Worm (Caenorhabditis elegans) whole organism, mixed stage, embryonic: ENCODE measurements around the gene srh-270.

Source experiments
- M03D4.4 ChIP-seq: sonication (generic microtip); optimal IDR thresholded peaks from 2 replicates; lab custom pipeline; 2017; ENCODE audit warnings: mild to moderate bottlenecking, missing genetic modification characterization, missing compliant biosample characterization
- bed-3 ChIP-seq: fragments of 200-800 bp; sonication (Bioruptor generic); optimal IDR thresholded peaks from 3 replicates; lab custom pipeline; 2018; ENCODE audit warnings: mild to moderate bottlenecking, missing genetic modification characterization, moderate library complexity, missing compliant biosample characterization
- blmp-1 ChIP-seq: fragments of 150-350 bp; optimal IDR thresholded peaks from 2 replicates; lab custom pipeline; 2014; ENCODE audit warnings: missing biosample characterization, missing genetic modification characterization
- ceh-39 ChIP-seq: fragments of 150-350 bp; optimal IDR thresholded peaks from 2 replicates; lab custom pipeline; 2014; ENCODE audit warnings: missing biosample characterization, missing genetic modification characterization
- ceh-43 ChIP-seq: fragments of 200-800 bp; sonication (Bioruptor generic); optimal IDR thresholded peaks from 2 replicates; lab custom pipeline; 2018; ENCODE audit warnings: mild to moderate bottlenecking, missing genetic modification characterization, moderate library complexity, missing compliant biosample characterization
- ceh-83 ChIP-seq: fragments of 200-800 bp; sonication (Bioruptor generic); optimal IDR thresholded peaks from 2 replicates; lab custom pipeline; 2018; ENCODE audit warnings: mild to moderate bottlenecking, missing genetic modification characterization, missing compliant biosample characterization
- cnd-1 ChIP-seq: fragments of 200-800 bp; sonication (Bioruptor generic); optimal IDR thresholded peaks from 2 replicates; lab custom pipeline; 2018; ENCODE audit warnings: mild to moderate bottlenecking, missing genetic modification characterization, missing compliant biosample characterization
- drap-1 ChIP-seq: fragments of 200-800 bp; sonication (Bioruptor generic); optimal IDR thresholded peaks from 3 replicates; lab custom pipeline; 2018; ENCODE audit warnings: mild to moderate bottlenecking, missing genetic modification characterization, missing compliant biosample characterization
- elt-1 ChIP-seq: sonication (generic microtip); optimal IDR thresholded peaks from 2 replicates; lab custom pipeline; 2017; ENCODE audit warnings: missing genetic modification characterization, mild to moderate bottlenecking, missing compliant biosample characterization, antibody characterized with exemption, moderate library complexity, borderline replicate concordance; ENCODE audit not compliant: insufficient read depth
- elt-3 ChIP-seq: fragments of 150-350 bp; optimal IDR thresholded peaks from 2 replicates; lab custom pipeline; 2014; ENCODE audit warnings: missing biosample characterization, missing genetic modification characterization
- flh-1 ChIP-seq: fragments of 200-800 bp; sonication (Bioruptor generic); optimal IDR thresholded peaks from 2 replicates; lab custom pipeline; 2018; ENCODE audit warnings: mild to moderate bottlenecking, missing genetic modification characterization, moderate library complexity, missing compliant biosample characterization
- ham-2 ChIP-seq: fragments of 200-800 bp; sonication (Bioruptor generic); optimal IDR thresholded peaks from 2 replicates; lab custom pipeline; 2018; ENCODE audit warnings: mild to moderate bottlenecking, missing genetic modification characterization, missing compliant biosample characterization
- lin-13 ChIP-seq: fragments of 150-350 bp; optimal IDR thresholded peaks from 2 replicates; lab custom pipeline; 2014; ENCODE audit warnings: missing biosample characterization, missing genetic modification characterization
- lin-32 ChIP-seq: fragments of 200-800 bp; sonication (Bioruptor generic); optimal IDR thresholded peaks from 2 replicates; lab custom pipeline; 2018; ENCODE audit warnings: mild to moderate bottlenecking, missing genetic modification characterization, missing compliant biosample characterization
- lsy-2 ChIP-seq: fragments of 150-350 bp; optimal IDR thresholded peaks from 2 replicates; lab custom pipeline; 2014; ENCODE audit warnings: missing biosample characterization, missing genetic modification characterization
- mab-5 ChIP-seq: fragments of 150-350 bp; optimal IDR thresholded peaks from 2 replicates; lab custom pipeline; 2014; ENCODE audit warnings: missing biosample characterization, missing genetic modification characterization
- mep-1 ChIP-seq: fragments of 150-350 bp; optimal IDR thresholded peaks from 2 replicates; lab custom pipeline; 2017; ENCODE audit warnings: missing biosample characterization, missing genetic modification reagents, missing genetic modification characterization, inconsistent platforms
- mls-2 ChIP-seq: sonication (generic microtip); optimal IDR thresholded peaks from 2 replicates; lab custom pipeline; 2016; ENCODE audit warnings: mild to moderate bottlenecking, missing genetic modification characterization, moderate library complexity, missing compliant biosample characterization
- nhr-12 ChIP-seq: fragments of 150-350 bp; optimal IDR thresholded peaks from 2 replicates; lab custom pipeline; 2014; ENCODE audit warnings: missing biosample characterization, missing genetic modification characterization
- nhr-237 ChIP-seq: fragments of 150-350 bp; optimal IDR thresholded peaks from 2 replicates; lab custom pipeline; 2014; ENCODE audit warnings: missing biosample characterization, missing genetic modification characterization
- nhr-28 ChIP-seq: fragments of 150-350 bp; optimal IDR thresholded peaks from 2 replicates; lab custom pipeline; 2014; ENCODE audit warnings: missing biosample characterization, missing genetic modification characterization
- nhr-76 ChIP-seq: sonication (generic microtip); optimal IDR thresholded peaks from 2 replicates; lab custom pipeline; 2017; ENCODE audit warnings: missing biosample characterization, missing genetic modification characterization
- sem-2 ChIP-seq: fragments of 200-800 bp; sonication (Bioruptor generic); optimal IDR thresholded peaks from 2 replicates; lab custom pipeline; 2018; ENCODE audit warnings: mild to moderate bottlenecking, missing genetic modification characterization, missing compliant biosample characterization
- snpc-4 ChIP-seq: fragments of 150-350 bp; optimal IDR thresholded peaks from 2 replicates; lab custom pipeline; 2014; ENCODE audit warnings: missing biosample characterization, missing genetic modification characterization
- sptf-1 ChIP-seq: sonication (generic microtip); optimal IDR thresholded peaks from 2 replicates; lab custom pipeline; 2017; ENCODE audit warnings: mild to moderate bottlenecking, missing genetic modification characterization, moderate library complexity, missing compliant biosample characterization
- tbx-8 ChIP-seq: fragments of 200-800 bp; sonication (Bioruptor generic); optimal IDR thresholded peaks from 2 replicates; lab custom pipeline; 2018; ENCODE audit warnings: mild to moderate bottlenecking, missing genetic modification characterization, moderate library complexity, missing compliant biosample characterization
- unc-120 ChIP-seq: sonication (generic microtip); optimal IDR thresholded peaks from 2 replicates; lab custom pipeline; 2017; ENCODE audit warnings: missing genetic modification characterization, missing compliant biosample characterization; ENCODE audit not compliant: poor library complexity, severe bottlenecking
- unc-39 ChIP-seq: fragments of 150-350 bp; optimal IDR thresholded peaks from 2 replicates; lab custom pipeline; 2014; ENCODE audit warnings: missing biosample characterization, missing genetic modification characterization
- unc-62 ChIP-seq: fragments of 150-350 bp; optimal IDR thresholded peaks from 2 replicates; lab custom pipeline; 2014; ENCODE audit warnings: missing biosample characterization, missing genetic modification reagents, missing genetic modification characterization
- zip-8 ChIP-seq: fragments of 150-350 bp; optimal IDR thresholded peaks from 2 replicates; lab custom pipeline; 2014; ENCODE audit warnings: missing biosample characterization, missing genetic modification characterization
- ztf-11 ChIP-seq: fragments of 150-350 bp; optimal IDR thresholded peaks from 2 replicates; lab custom pipeline; 2014; ENCODE audit warnings: missing biosample characterization, missing genetic modification characterization

Gene srh-270

DNA sequence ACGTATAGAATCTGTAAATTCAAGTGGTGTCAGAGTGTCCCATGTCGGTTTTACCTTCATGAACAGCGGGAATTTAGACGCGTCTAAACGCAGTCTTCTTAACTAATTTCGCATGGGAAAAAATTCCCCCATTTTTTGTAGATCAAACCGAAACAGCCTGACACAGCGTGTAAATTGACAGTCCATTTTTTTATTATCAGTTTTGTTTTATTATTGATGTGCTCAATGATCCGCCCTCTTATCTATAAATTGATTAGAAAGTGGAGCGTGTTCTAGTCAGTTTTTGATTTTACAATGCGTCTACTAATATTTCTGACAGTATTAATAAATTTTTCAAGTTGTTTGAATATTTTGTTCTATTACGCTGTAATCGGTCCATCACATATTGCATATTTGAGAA lies 12.3 kb downstream of the srh-270 start, which contains the start of gene ugt-53:
TSS of gene ugt-53 (plus strand) at position 273 of the 400 bp plus-strand sequence.
- TF ChIP-seq zip-8 (no peak), unc-39 (no peak), nhr-12 (tag; lab: Kevin White, UChicago) (no peak), cnd-1 (tag; lab: Kevin White, UChicago) (no peak), unc-120 (tag; lab: Kevin White, UChicago) (no peak), ceh-39 (no peak), lsy-2 (tag; lab: Kevin White, UChicago) (no peak), mls-2 (tag; lab: Kevin White, UChicago) (no peak), sptf-1 (tag; lab: Kevin White, UChicago) (no peak), mab-5 (tag; lab: Kevin White, UChicago) (no peak), ham-2 (GFP tag; lab: Kevin White, UChicago) (no peak), mep-1 (tag; lab: Kevin White, UChicago) (no peak)

- TF ChIP-seq M03D4.4 (tag; lab: Kevin White, UChicago) (no peak), sptf-1 (tag; lab: Kevin White, UChicago) (no peak), snpc-4 (tag; lab: Kevin White, UChicago) (no peak), ham-2 (GFP tag; lab: Kevin White, UChicago) (no peak), unc-62 (GFP tag; lab: Kevin White, UChicago) (no peak), drap-1 (GFP tag; lab: Kevin White, UChicago) (no peak), lin-13 (tag; lab: Kevin White, UChicago) (no peak), mep-1 (tag; lab: Kevin White, UChicago) (no peak), flh-1 (no peak), nhr-28 (tag; lab: Kevin White, UChicago) (no peak), lin-32 (GFP tag; lab: Kevin White, UChicago) (no peak)
Measured at ce11 chrV:2848290-2848937, 13.0 kb downstream of the srh-270 start, which contains the start of gene srj-49. Gene srj-49 (minus strand): TSS chrV:2848340.

ce11 chrV:2845771-2846170 lies 15.6 kb downstream of the srh-270 start, which contains the start of gene srj-44:
Gene srj-44 (minus strand): TSS chrV:2845871.
- TF ChIP-seq zip-8 = no peak
- TF ChIP-seq ceh-39 = no peak
- TF ChIP-seq nhr-237 = no peak
- TF ChIP-seq blmp-1 (tag; lab: Kevin White, UChicago) = no peak
- TF ChIP-seq mls-2 (tag; lab: Kevin White, UChicago) = no peak
- TF ChIP-seq sem-2 = no peak
- TF ChIP-seq sptf-1 (tag; lab: Kevin White, UChicago) = no peak
- no peak for TF ChIP-seq nhr-76 (tag; lab: Kevin White, UChicago)
- no peak for TF ChIP-seq mab-5 (tag; lab: Kevin White, UChicago)
- TF ChIP-seq ceh-43 (GFP tag; lab: Kevin White, UChicago) = no peak
- no peak for TF ChIP-seq M03D4.4 (tag; lab: Kevin White, UChicago)
- no peak for TF ChIP-seq flh-1
- TF ChIP-seq tbx-8 (GFP tag; lab: Kevin White, UChicago) = no peak
- no peak for TF ChIP-seq ceh-83
- no peak for TF ChIP-seq lin-32 (GFP tag; lab: Kevin White, UChicago)
- no peak for TF ChIP-seq elt-1 (tag; lab: Kevin White, UChicago)
- no peak for TF ChIP-seq unc-39

DNA sequence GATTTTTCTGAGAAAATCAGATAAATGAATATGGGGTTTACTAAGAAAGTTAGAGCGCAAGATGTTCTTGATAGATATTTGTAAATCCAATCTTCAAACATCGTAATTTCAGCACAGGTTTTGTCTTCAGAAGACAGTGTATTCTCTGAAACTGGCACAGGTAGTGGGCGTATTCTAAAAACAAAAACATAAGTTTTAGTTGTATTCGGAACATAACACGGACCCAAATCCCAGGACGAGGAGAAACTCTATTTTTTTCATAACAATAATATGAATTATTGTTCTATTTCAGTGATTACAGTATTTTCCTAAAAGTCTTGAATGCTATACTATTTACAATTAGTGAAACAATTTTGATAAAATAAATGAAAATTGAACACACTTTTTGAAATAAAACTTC lies 24.9 kb downstream of the srh-270 start, which contains the start of gene srj-45:
TSS of gene srj-45 (minus strand) at position 101 of the 400 bp plus-strand sequence.
- TF ChIP-seq ztf-11 (no peak), ceh-83 (no peak), sem-2 (no peak), elt-3 (tag; lab: Kevin White, UChicago) (no peak), mep-1 (tag; lab: Kevin White, UChicago) (no peak), tbx-8 (GFP tag; lab: Kevin White, UChicago) (no peak), nhr-76 (tag; lab: Kevin White, UChicago) (no peak), bed-3 (no peak)

DNA sequence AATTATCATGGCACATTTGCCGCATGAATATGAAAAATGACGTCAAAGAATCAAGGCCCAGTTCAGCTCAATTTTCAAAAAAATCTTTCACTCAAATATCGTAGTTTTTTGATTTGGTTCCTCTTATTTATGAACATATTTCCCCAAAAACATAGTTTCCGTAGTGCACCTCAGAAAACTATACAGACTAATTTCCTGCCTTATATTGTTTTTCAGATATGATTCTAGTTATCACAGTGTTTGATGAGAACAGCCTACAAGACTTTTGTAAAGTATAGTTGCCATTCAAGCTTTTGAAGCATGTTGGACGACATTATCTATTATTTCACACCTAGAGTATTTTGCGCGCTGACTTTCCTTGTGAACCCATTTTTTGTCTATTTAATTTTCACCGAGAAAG lies 28.7 kb downstream of the srh-270 start, which contains the start of gene srj-50:
TSS of gene srj-50 (plus strand) at position 301 of the 400 bp plus-strand sequence.
- TF ChIP-seq lsy-2 (tag; lab: Kevin White, UChicago) (no peak), drap-1 (GFP tag; lab: Kevin White, UChicago) (no peak), bed-3 (no peak), tbx-8 (GFP tag; lab: Kevin White, UChicago) (no peak), nhr-237 (no peak), elt-1 (tag; lab: Kevin White, UChicago) (no peak), nhr-12 (tag; lab: Kevin White, UChicago) (no peak)
